Fruit fly (Drosophila melanogaster) whole organism: ENCODE results near the gene CG11380.

Experiments used
- Dll ChIP-seq: fragments of >200 bp; optimal IDR thresholded peaks from 2 replicates; lab custom pipeline; 2017
- psq ChIP-seq: fragments of >200 bp; optimal IDR thresholded peaks from 2 replicates; lab custom pipeline; 2017
- usp ChIP-seq: fragments of >200 bp; optimal IDR thresholded peaks from 2 replicates; lab custom pipeline; 2017; ENCODE audit warnings: missing biosample characterization, missing genetic modification characterization, mixed read lengths

- TF ChIP-seq Dll (lab: Kevin White, UChicago): no peak
- no peak for TF ChIP-seq usp (GFP tag; lab: Kevin White, UChicago)
- no peak for TF ChIP-seq psq (lab: Kevin White, UChicago)
These were observed 25.6 kb downstream of the CG11380 start for dm6 chrX:1216681-1217080.
